Worm (Caenorhabditis elegans): ENCODE data around the gene Y38H6C.21.
"Not testable (repeated sequence)": the region's sequence is repeated elsewhere in the genome, so short reads cannot be mapped to it uniquely, and the experiment has no call there.

Gene Y38H6C.21

DNA sequence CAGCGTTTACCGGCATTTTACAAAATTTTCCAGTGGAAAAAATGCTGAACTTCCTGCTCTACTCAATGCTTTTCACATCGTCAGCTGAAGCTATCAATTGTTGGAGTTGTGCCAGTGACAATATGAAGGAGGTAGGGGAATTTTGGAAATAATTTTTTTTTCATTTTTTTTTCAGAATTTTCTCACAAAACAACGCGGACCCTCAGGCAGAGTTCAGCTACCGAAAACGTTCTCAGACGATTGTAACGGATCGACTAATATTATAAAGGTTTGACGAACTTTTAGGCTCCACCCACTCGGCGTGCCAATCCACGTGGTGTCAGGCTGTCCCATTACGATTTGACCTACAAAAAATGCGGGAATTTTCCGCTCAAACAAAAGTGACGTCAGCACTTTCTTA, 24.5 kb upstream of the Y38H6C.21 start, which contains the start of gene F26F2.8:
TSS of gene F26F2.8 (plus strand) at position 13 of the 400 bp plus-strand sequence.
- no peak for TF ChIP-seq C34F6.9 (tag; optimal IDR thresholded peaks at IDR 0.05)
- no peak for TF ChIP-seq snpc-4 (tag; optimal IDR thresholded peaks at IDR 0.05)
- no peak for TF ChIP-seq lin-11 (tag; optimal IDR thresholded peaks at IDR 0.05)
- no peak for TF ChIP-seq aly-2 (tag; optimal IDR thresholded peaks at IDR 0.05)
- no peak for TF ChIP-seq R02D3.7 (tag; optimal IDR thresholded peaks at IDR 0.05)
- TF ChIP-seq blmp-1 (tag; optimal IDR thresholded peaks at IDR 0.05; ENCODE audit: insufficient read depth) = no peak
- TF ChIP-seq lin-13 (GFP tag; optimal IDR thresholded peaks at IDR 0.05) = no peak
- TF ChIP-seq egl-27 (tag; optimal IDR thresholded peaks at IDR 0.05) = no peak

DNA sequence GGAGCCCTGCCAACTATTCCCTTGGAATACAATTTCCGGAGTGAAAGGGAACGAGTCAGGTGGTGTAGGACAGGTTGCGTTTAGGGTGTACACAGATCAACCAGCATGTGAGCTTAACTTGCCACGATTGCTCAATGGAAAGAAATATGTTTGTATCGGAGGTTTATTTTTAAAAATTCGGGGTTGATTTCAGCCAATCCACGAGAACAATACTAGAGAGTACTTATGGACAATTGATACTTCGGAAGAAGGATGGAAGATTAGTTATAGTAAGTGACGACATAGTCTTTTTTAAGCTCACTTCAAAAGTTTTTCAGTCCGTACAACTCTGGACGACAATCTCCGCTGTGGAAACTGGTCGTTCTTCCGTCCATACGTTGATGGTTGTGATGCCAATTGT, 19.8 kb upstream of the Y38H6C.21 start:
- TF ChIP-seq ceh-82 (tag; optimal IDR thresholded peaks at IDR 0.05) (no peak), skn-1 (tag; optimal IDR thresholded peaks at IDR 0.05) (no peak), nhr-11 (tag; optimal IDR thresholded peaks at IDR 0.05) (no peak), Y55F3AM.14 (GFP tag; optimal IDR thresholded peaks at IDR 0.05) (no peak)

DNA sequence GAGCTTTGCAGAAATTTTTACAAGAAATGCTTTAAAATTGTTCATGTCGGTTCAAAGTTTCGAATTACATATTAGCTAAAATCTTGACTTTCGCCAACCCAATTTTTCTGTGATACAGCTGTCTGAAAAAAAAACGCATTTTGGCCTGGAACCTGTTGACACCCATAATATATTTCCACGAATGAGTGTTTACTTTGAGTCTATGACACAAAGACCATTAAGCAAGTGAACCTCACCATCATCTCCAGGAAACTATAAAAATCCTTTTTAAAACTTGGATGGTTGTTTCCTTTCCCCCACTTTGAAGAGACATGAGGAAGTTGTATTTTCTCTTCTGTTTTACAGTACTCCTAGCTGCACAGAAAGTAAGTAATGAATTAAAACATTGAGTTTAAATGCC, 19.2 kb upstream of the Y38H6C.21 start, which contains the start of gene clec-263:
TSS of gene clec-263 (plus strand) at position 301 of the 400 bp plus-strand sequence.
- TF ChIP-seq crh-2 (tag; optimal IDR thresholded peaks at IDR 0.05) (no peak), sma-3 (GFP tag; optimal IDR thresholded peaks at IDR 0.05) (no peak), ceh-82 (tag; optimal IDR thresholded peaks at IDR 0.05) (no peak), mbf-1 (tag; optimal IDR thresholded peaks at IDR 0.05) (no peak), F13H6.1 (tag; optimal IDR thresholded peaks at IDR 0.05) (no peak), blmp-1 (tag; optimal IDR thresholded peaks at IDR 0.05; ENCODE audit: insufficient read depth) (no peak), lsy-2 (tag; optimal IDR thresholded peaks at IDR 0.05) (no peak), snpc-4 (tag; optimal IDR thresholded peaks at IDR 0.05) (no peak), nhr-10 (tag; optimal IDR thresholded peaks at IDR 0.05) (no peak), nhr-11 (tag; optimal IDR thresholded peaks at IDR 0.05) (no peak), nhr-21 (tag; optimal IDR thresholded peaks at IDR 0.05) (no peak), elt-3 (tag; optimal IDR thresholded peaks at IDR 0.05) (no peak)

DNA sequence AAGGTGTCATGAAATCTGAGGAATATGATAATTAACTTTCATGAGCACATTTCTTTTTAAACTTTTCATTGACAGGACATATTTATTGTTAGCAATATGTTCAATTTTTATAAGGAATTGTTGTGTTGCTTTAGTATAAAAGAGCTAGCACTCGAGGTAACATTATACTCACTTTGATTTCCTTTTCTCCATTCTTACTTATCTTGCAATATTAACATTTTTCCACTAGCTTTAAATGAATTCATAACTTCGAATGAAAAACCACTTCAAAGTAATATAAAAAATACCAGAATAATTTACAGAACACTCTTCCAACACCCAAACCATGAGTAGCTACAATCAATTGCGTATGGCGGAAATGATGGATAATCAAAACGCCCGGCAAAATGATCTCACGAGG, 18.3 kb upstream of the Y38H6C.21 start, which contains the start of gene F26F2.5:
TSS of gene F26F2.5 (plus strand) at position 301 of the 400 bp plus-strand sequence.
- TF ChIP-seq mbf-1 (tag; optimal IDR thresholded peaks at IDR 0.05) (no peak), blmp-1 (tag; optimal IDR thresholded peaks at IDR 0.05; ENCODE audit: insufficient read depth) (no peak), nhr-77 (tag; optimal IDR thresholded peaks at IDR 0.05) (no peak), nhr-237 (tag; optimal IDR thresholded peaks at IDR 0.05) (no peak), sma-3 (GFP tag; optimal IDR thresholded peaks at IDR 0.05) (no peak), nhr-6 (tag; optimal IDR thresholded peaks at IDR 0.05) (no peak), alr-1 (tag; optimal IDR thresholded peaks at IDR 0.05) (no peak), lsy-2 (tag; optimal IDR thresholded peaks at IDR 0.05) (no peak), snpc-4 (tag; optimal IDR thresholded peaks at IDR 0.05) (no peak), ceh-82 (tag; optimal IDR thresholded peaks at IDR 0.05) (no peak), ztf-4 (tag; optimal IDR thresholded peaks at IDR 0.05) (no peak), dmd-4 (tag; optimal IDR thresholded peaks at IDR 0.05) (no peak), elt-3 (tag; optimal IDR thresholded peaks at IDR 0.05) (no peak), nhr-21 (tag; optimal IDR thresholded peaks at IDR 0.05) (no peak), unc-39 (tag; optimal IDR thresholded peaks at IDR 0.05) (no peak)

DNA sequence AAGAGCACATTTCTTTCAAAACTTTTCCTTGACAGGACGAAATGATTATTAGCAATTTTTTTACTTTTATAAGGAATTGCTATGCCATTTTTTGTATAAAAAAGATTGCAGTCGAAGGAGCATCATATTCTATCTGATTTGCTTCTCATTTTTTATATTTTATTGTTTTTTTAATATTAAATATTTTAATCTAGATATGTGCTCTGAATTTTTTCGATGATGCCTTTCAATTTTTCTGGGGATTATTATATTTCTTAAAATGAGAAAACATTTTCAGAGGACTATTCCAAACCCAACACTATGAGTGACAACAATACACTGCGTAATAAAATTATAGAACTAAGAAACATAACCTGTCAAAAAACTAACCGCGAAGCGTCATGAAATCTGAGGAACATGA, 13.9 kb upstream of the Y38H6C.21 start, which contains the start of gene F26F2.4:
TSS of gene F26F2.4 (plus strand) at position 301 of the 400 bp plus-strand sequence.
- not testable (repeated sequence) for TF ChIP-seq crh-2, egl-27, mbf-1 (tag; optimal IDR thresholded peaks at IDR 0.05)

DNA sequence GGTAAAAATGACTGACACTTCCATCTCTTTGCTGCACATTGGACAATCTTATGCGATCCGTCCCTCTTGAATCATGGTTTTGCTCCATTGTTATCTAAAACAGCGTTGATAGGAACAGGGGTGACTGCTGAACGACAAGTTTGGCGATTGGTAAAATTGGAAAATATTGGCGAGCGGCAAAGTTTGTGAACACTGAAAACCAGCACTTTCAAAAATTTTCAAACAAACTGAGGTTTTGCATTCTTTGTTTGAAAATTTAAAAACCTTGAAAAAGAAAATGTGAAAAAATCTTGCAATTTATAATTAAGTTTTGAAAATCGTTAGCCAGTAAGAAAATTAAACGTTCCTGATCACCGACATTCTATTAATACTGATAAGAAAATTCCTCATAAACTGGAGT, 11.4 kb upstream of the Y38H6C.21 start, which contains the start of gene F26F2.3:
TSS of gene F26F2.3 (minus strand) at position 101 of the 400 bp plus-strand sequence.
- TF ChIP-seq sma-9 (GFP tag; optimal IDR thresholded peaks at IDR 0.05) (no peak), sma-9 (tag; optimal IDR thresholded peaks at IDR 0.05) (no peak), aly-2 (tag; optimal IDR thresholded peaks at IDR 0.05) (no peak)

DNA sequence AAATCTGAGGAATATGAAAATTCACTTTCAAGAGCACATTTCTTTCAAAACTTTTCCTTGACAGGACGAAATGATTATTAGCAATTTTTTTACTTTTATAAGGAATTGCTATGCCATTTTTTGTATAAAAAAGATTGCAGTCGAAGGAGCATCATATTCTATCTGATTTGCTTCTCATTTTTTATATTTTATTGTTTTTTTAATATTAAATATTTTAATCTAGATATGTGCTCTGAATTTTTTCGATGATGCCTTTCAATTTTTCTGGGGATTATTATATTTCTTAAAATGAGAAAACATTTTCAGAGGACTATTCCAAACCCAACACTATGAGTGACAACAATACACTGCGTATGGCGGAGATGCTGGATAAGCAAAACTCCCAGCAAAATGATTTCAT, 9.0 kb upstream of the Y38H6C.21 start, which contains the start of gene F26F2.13:
TSS of gene F26F2.13 (plus strand) at position 301 of the 400 bp plus-strand sequence.
- not testable (repeated sequence) for TF ChIP-seq ceh-82 (tag; optimal IDR thresholded peaks at IDR 0.05); sem-4 (tag; optimal IDR thresholded peaks at IDR 0.05); blmp-1 (tag; optimal IDR thresholded peaks at IDR 0.05; ENCODE audit: insufficient read depth)

Measured in whole organism, L2 larva.